Worm (Caenorhabditis elegans) whole organism, mixed stage, embryonic: ENCODE results near the gene W04E12.9.

Source experiments
- lin-32 ChIP-seq: fragments of 200-800 bp; sonication (Bioruptor generic); optimal IDR thresholded peaks from 2 replicates; lab custom pipeline; 2018; ENCODE audit warnings: mild to moderate bottlenecking, missing genetic modification characterization, missing compliant biosample characterization
- lsy-2 ChIP-seq: fragments of 150-350 bp; optimal IDR thresholded peaks from 2 replicates; lab custom pipeline; 2014; ENCODE audit warnings: missing biosample characterization, missing genetic modification characterization
- snpc-4 ChIP-seq: fragments of 150-350 bp; optimal IDR thresholded peaks from 2 replicates; lab custom pipeline; 2014; ENCODE audit warnings: missing biosample characterization, missing genetic modification characterization
- ztf-11 ChIP-seq: fragments of 150-350 bp; optimal IDR thresholded peaks from 2 replicates; lab custom pipeline; 2014; ENCODE audit warnings: missing biosample characterization, missing genetic modification characterization

- TF ChIP-seq snpc-4 (tag; lab: Kevin White, UChicago) = no peak
- no peak for TF ChIP-seq ztf-11
- no peak for TF ChIP-seq lin-32 (GFP tag; lab: Kevin White, UChicago)
- TF ChIP-seq lsy-2 (tag; lab: Kevin White, UChicago) = no peak
Measured at ce11 chrV:19719253-19719652, 37.1 kb upstream of the W04E12.9 start, which contains the start of gene Y116F11A.6.
